Worm (Caenorhabditis elegans) whole organism, early embryonic: ENCODE measurements around the gene zim-2.

Experiments used
- B0310.2 ChIP-seq: sonication (generic microtip); optimal IDR thresholded peaks from 2 replicates; lab custom pipeline; 2016; ENCODE audit warnings: mild to moderate bottlenecking, missing genetic modification characterization, missing compliant biosample characterization
- F13C5.2 ChIP-seq: sonication (generic microtip); optimal IDR thresholded peaks from 2 replicates; lab custom pipeline; 2017; ENCODE audit warnings: mild to moderate bottlenecking, missing genetic modification characterization, inconsistent platforms, missing compliant biosample characterization
- ama-1 ChIP-seq: fragments of 150-350 bp; optimal IDR thresholded peaks from 2 replicates; lab custom pipeline; 2014
- ceh-13 ChIP-seq: fragments of 200-800 bp; sonication (Bioruptor generic); optimal IDR thresholded peaks from 2 replicates; lab custom pipeline; 2018; ENCODE audit warnings: mild to moderate bottlenecking, missing genetic modification characterization, missing compliant biosample characterization
- ceh-36 ChIP-seq: sonication (generic microtip); optimal IDR thresholded peaks from 2 replicates; lab custom pipeline; 2016; ENCODE audit warnings: missing genetic modification characterization, inconsistent platforms, missing compliant biosample characterization
- ets-7 ChIP-seq: sonication (generic microtip); optimal IDR thresholded peaks from 2 replicates; lab custom pipeline; 2016; ENCODE audit warnings: missing genotype, missing genetic modification characterization, missing compliant biosample characterization
- flt-1 ChIP-seq: fragments of 200-800 bp; sonication (Bioruptor generic); IDR thresholded peaks from 2 replicates; pipeline ENCODE4 v1.3.6; 2022; ENCODE audit warnings: missing genetic modification characterization, missing compliant biosample characterization
- hmbx-1 ChIP-seq: sonication (generic microtip); optimal IDR thresholded peaks from 2 replicates; lab custom pipeline; 2016; ENCODE audit warnings: mild to moderate bottlenecking, missing genetic modification characterization, missing compliant biosample characterization
- hnd-1 ChIP-seq: sonication (generic microtip); optimal IDR thresholded peaks from 2 replicates; lab custom pipeline; 2016; ENCODE audit warnings: missing genetic modification characterization, missing compliant biosample characterization
- pes-1 ChIP-seq: fragments of 200-800 bp; sonication (Bioruptor generic); IDR thresholded peaks from 2 replicates; pipeline ENCODE4 v1.3.6; 2022; ENCODE audit warnings: missing genetic modification reagents, missing genetic modification characterization, missing compliant biosample characterization
- scrt-1 ChIP-seq: fragments of 200-800 bp; sonication (Bioruptor generic); IDR thresholded peaks from 2 replicates; pipeline ENCODE4 v1.3.6; 2022; ENCODE audit warnings: missing genetic modification characterization, missing compliant biosample characterization
- tbx-11 ChIP-seq: fragments of 200-800 bp; sonication (Bioruptor generic); IDR thresholded peaks from 2 replicates; pipeline ENCODE4 v1.3.6; 2022; ENCODE audit warnings: missing genetic modification characterization, missing compliant biosample characterization
- tbx-37 ChIP-seq: fragments of 200-800 bp; sonication (Bioruptor generic); conservative IDR thresholded peaks from 2 replicates; pipeline ENCODE4 v1.3.6; 2022; ENCODE audit warnings: missing genetic modification reagents, missing genetic modification characterization, missing compliant biosample characterization
- tra-4 ChIP-seq: sonication (generic microtip); optimal IDR thresholded peaks from 2 replicates; lab custom pipeline; 2017; ENCODE audit warnings: missing genetic modification characterization, missing compliant biosample characterization

- no peak for TF ChIP-seq ama-1
- no peak for TF ChIP-seq hnd-1 (tag; lab: Kevin White, UChicago)
- TF ChIP-seq hmbx-1 (tag; lab: Kevin White, UChicago), result no peak
- TF ChIP-seq pes-1 (GFP tag; lab: Robert Waterston, UW), result no peak
- no peak for TF ChIP-seq B0310.2 (tag; lab: Kevin White, UChicago)
- TF ChIP-seq scrt-1 (GFP tag; lab: Robert Waterston, UW), result no peak
- no peak for TF ChIP-seq F13C5.2 (tag; lab: Kevin White, UChicago)
- no peak for TF ChIP-seq ceh-36 (tag; lab: Kevin White, UChicago)
- TF ChIP-seq tbx-11 (GFP tag; lab: Robert Waterston, UW), result no peak
- no peak for TF ChIP-seq tra-4 (tag; lab: Kevin White, UChicago)
- TF ChIP-seq tbx-37 (GFP tag; lab: Robert Waterston, UW), result no peak
- no peak for TF ChIP-seq flt-1 (GFP tag; lab: Robert Waterston, UW)
- no peak for TF ChIP-seq ceh-13 (GFP tag; lab: Kevin White, UChicago)
- no peak for TF ChIP-seq ets-7 (tag; lab: Kevin White, UChicago)
These were observed 39.9 kb upstream of the zim-2 start, which contains the start of gene C02F4.4 for ce11 chrIV:10515128-10515527.
